Worm (Caenorhabditis elegans) whole organism, late embryonic: ENCODE results near the gene F35H10.2.

ENCODE experiments used
- C08G9.2 ChIP-seq: sonication (generic microtip); optimal IDR thresholded peaks from 2 replicates; lab custom pipeline; 2016; ENCODE audit warnings: mild to moderate bottlenecking, missing genetic modification characterization, moderate library complexity, missing compliant biosample characterization
- C38D4.7 ChIP-seq: fragments of 200-800 bp; sonication (Bioruptor generic); optimal IDR thresholded peaks from 2 replicates; lab custom pipeline; 2018; ENCODE audit warnings: mild to moderate bottlenecking, missing genetic modification characterization, moderate library complexity, missing compliant biosample characterization
- ama-1 ChIP-seq: fragments of 150-350 bp; optimal IDR thresholded peaks from 2 replicates; lab custom pipeline; 2014
- ceh-24 ChIP-seq: sonication (generic microtip); optimal IDR thresholded peaks from 2 replicates; lab custom pipeline; 2016; ENCODE audit warnings: mild to moderate bottlenecking, missing genetic modification characterization, missing compliant biosample characterization
- ceh-48 ChIP-seq: sonication (generic microtip); optimal IDR thresholded peaks from 2 replicates; lab custom pipeline; 2016; ENCODE audit warnings: missing genetic modification characterization, inconsistent platforms, missing compliant biosample characterization
- ceh-9 ChIP-seq: sonication (generic microtip); optimal IDR thresholded peaks from 2 replicates; lab custom pipeline; 2016; ENCODE audit warnings: mild to moderate bottlenecking, missing genetic modification characterization, inconsistent platforms, missing compliant biosample characterization
- dve-1 ChIP-seq: sonication (generic microtip); optimal IDR thresholded peaks from 2 replicates; lab custom pipeline; 2017; ENCODE audit warnings: antibody characterized with exemption, mild to moderate bottlenecking, missing genetic modification characterization, missing compliant biosample characterization
- ets-4 ChIP-seq: sonication (generic microtip); optimal IDR thresholded peaks from 2 replicates; lab custom pipeline; 2016; ENCODE audit warnings: missing genetic modification characterization, missing compliant biosample characterization
- hlh-8 ChIP-seq: sonication (generic microtip); optimal IDR thresholded peaks from 2 replicates; lab custom pipeline; 2016; ENCODE audit warnings: missing genotype, missing genetic modification characterization, missing compliant biosample characterization
- nfya-1 ChIP-seq: sonication (generic microtip); optimal IDR thresholded peaks from 2 replicates; lab custom pipeline; 2017; ENCODE audit warnings: missing genetic modification characterization, mild to moderate bottlenecking, missing compliant biosample characterization, antibody characterized with exemption, moderate library complexity
- unc-55 ChIP-seq: sonication (generic microtip); optimal IDR thresholded peaks from 2 replicates; lab custom pipeline; 2017; ENCODE audit warnings: missing biosample characterization, missing genetic modification reagents, missing genetic modification characterization

DNA sequence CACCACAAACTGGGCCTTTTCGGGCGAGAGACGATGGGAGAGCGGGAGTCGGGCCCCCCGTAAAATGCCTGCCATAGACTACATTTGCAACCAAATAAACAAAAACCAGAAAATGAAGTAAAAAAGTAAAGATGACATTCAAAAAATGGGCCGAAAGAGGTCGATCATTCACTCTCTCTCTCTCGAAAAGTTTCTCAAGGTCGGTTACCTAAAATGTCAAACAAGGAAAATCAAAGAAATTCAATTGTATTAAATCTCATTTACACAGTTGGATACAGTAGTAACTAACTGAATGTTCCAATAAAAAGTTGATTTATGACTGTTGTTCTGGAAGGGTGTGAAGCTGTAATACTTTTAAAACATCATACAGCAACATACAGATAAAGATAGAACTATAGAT, 10.2 kb upstream of the F35H10.2 start:
- TF ChIP-seq C08G9.2 = no peak
- TF ChIP-seq ama-1 (lab: Kevin White, UChicago) = no peak
- TF ChIP-seq ets-4 (tag; lab: Kevin White, UChicago) = no peak
- TF ChIP-seq nfya-1 (tag; lab: Kevin White, UChicago) = no peak
- no peak for TF ChIP-seq unc-55 (GFP tag; lab: Kevin White, UChicago)
- TF ChIP-seq ceh-9 (tag; lab: Kevin White, UChicago) = no peak
- TF ChIP-seq hlh-8 (tag; lab: Kevin White, UChicago) = no peak
- TF ChIP-seq ceh-48 (tag; lab: Kevin White, UChicago) = no peak
- no peak for TF ChIP-seq C38D4.7
- TF ChIP-seq dve-1 = no peak
- no peak for TF ChIP-seq ceh-24 (tag; lab: Kevin White, UChicago)
